Fruit fly (Drosophila melanogaster) whole organism, prepupa: ENCODE results near the gene Reg-2.

ENCODE experiments used
- Blimp-1 ChIP-seq: fragments of 200-800 bp; sonication (Bioruptor generic); optimal IDR thresholded peaks from 3 replicates; lab custom pipeline; 2017; ENCODE audit warnings: missing biosample characterization, missing genetic modification characterization, mild to moderate bottlenecking, moderate library complexity, missing genetic modification reagents
- CG10631 ChIP-seq: fragments of 200-800 bp; sonication (Bioruptor generic); optimal IDR thresholded peaks from 2 replicates; lab custom pipeline; 2016; ENCODE audit warnings: missing biosample characterization, missing genetic modification characterization
- CG11762 ChIP-seq: fragments of 200-800 bp; sonication (Bioruptor generic); optimal IDR thresholded peaks from 3 replicates; lab custom pipeline; 2016; ENCODE audit warnings: missing biosample characterization, missing genetic modification characterization; ENCODE audit not compliant: insufficient read depth
- CG11902 ChIP-seq: fragments of 200-800 bp; sonication (Bioruptor generic); optimal IDR thresholded peaks from 3 replicates; lab custom pipeline; 2016; ENCODE audit warnings: missing biosample characterization, missing genetic modification characterization
- CG15336 ChIP-seq: fragments of 200-800 bp; sonication (Bioruptor generic); IDR thresholded peaks from 2 replicates; pipeline ENCODE4 v1.3.6; 2022; ENCODE audit warnings: missing biosample characterization, missing genetic modification characterization
- CG1621 ChIP-seq: fragments of 200-800 bp; sonication (Bioruptor generic); optimal IDR thresholded peaks from 3 replicates; lab custom pipeline; 2018; ENCODE audit warnings: missing biosample characterization, mild to moderate bottlenecking, missing genetic modification characterization
- CG31627 ChIP-seq: fragments of 200-800 bp; sonication (Bioruptor generic); optimal IDR thresholded peaks from 3 replicates; lab custom pipeline; 2016; ENCODE audit warnings: missing biosample characterization, missing genetic modification characterization
- CG32006 ChIP-seq: fragments of 200-800 bp; sonication (Bioruptor generic); optimal IDR thresholded peaks from 3 replicates; lab custom pipeline; 2017; ENCODE audit warnings: missing biosample characterization, mild to moderate bottlenecking, missing genetic modification characterization
- CG3919 ChIP-seq: fragments of 200-800 bp; sonication (Bioruptor generic); optimal IDR thresholded peaks from 3 replicates; lab custom pipeline; 2016; ENCODE audit warnings: missing biosample characterization, missing genetic modification characterization
- CG4318 ChIP-seq: fragments of 200-800 bp; sonication (Bioruptor generic); optimal IDR thresholded peaks from 3 replicates; lab custom pipeline; 2017; ENCODE audit warnings: missing biosample characterization, mild to moderate bottlenecking, missing genetic modification characterization
- CG6163 ChIP-seq: fragments of 200-800 bp; sonication (Bioruptor generic); IDR thresholded peaks from 3 replicates; pipeline ENCODE4 v1.3.6; 2022; ENCODE audit warnings: missing biosample characterization, missing genetic modification characterization
- CG6276 ChIP-seq: fragments of 200-800 bp; sonication (Bioruptor generic); optimal IDR thresholded peaks from 2 replicates; lab custom pipeline; 2017; ENCODE audit warnings: missing biosample characterization, mild to moderate bottlenecking, missing genetic modification characterization
- CG6854 ChIP-seq: fragments of 200-800 bp; sonication (Bioruptor generic); optimal IDR thresholded peaks from 2 replicates; lab custom pipeline; 2017; ENCODE audit warnings: missing biosample characterization, mild to moderate bottlenecking, missing genetic modification characterization
- CG7368 ChIP-seq: fragments of 200-800 bp; sonication (Bioruptor generic); optimal IDR thresholded peaks from 3 replicates; lab custom pipeline; 2016; ENCODE audit warnings: missing biosample characterization, missing genetic modification characterization
- CG8119 ChIP-seq: fragments of 200-800 bp; sonication (Bioruptor generic); IDR thresholded peaks from 3 replicates; pipeline ENCODE4 v1.3.6; 2022; ENCODE audit warnings: missing biosample characterization, missing genetic modification characterization
- CG8632 ChIP-seq: fragments of 200-800 bp; sonication (Bioruptor generic); optimal IDR thresholded peaks from 3 replicates; lab custom pipeline; 2016; ENCODE audit warnings: missing biosample characterization, missing genetic modification characterization
- Eip78C ChIP-seq: fragments of 200-800 bp; sonication (Bioruptor generic); peaks from one replicate; lab custom pipeline; 2016; ENCODE audit warnings: missing biosample characterization, missing genetic modification characterization
- Eip93F ChIP-seq: fragments of 200-800 bp; sonication (Bioruptor generic); optimal IDR thresholded peaks from 2 replicates; lab custom pipeline; 2016; ENCODE audit warnings: missing biosample characterization, mild to moderate bottlenecking, missing genetic modification characterization
- Gug ChIP-seq: fragments of 200-800 bp; sonication (Bioruptor generic); IDR thresholded peaks from 2 replicates; pipeline ENCODE4 v1.3.6; 2022; ENCODE audit warnings: missing biosample characterization, missing genetic modification characterization
- Hr4 ChIP-seq: fragments of 200-800 bp; sonication (Bioruptor generic); optimal IDR thresholded peaks from 3 replicates; lab custom pipeline; 2016; ENCODE audit warnings: missing biosample characterization, missing genetic modification characterization
- Met ChIP-seq: fragments of 200-800 bp; sonication (Bioruptor generic); optimal IDR thresholded peaks from 3 replicates; lab custom pipeline; 2016; ENCODE audit warnings: missing biosample characterization, missing genetic modification characterization
- OdsH ChIP-seq: fragments of 200-800 bp; sonication (Bioruptor generic); optimal IDR thresholded peaks from 3 replicates; lab custom pipeline; 2016; ENCODE audit warnings: missing biosample characterization, missing genetic modification characterization
- Smox ChIP-seq: fragments of 200-800 bp; sonication (Bioruptor generic); optimal IDR thresholded peaks from 3 replicates; lab custom pipeline; 2016; ENCODE audit warnings: missing biosample characterization, missing genetic modification characterization
- Sox102F ChIP-seq: fragments of 200-800 bp; sonication (Bioruptor generic); optimal IDR thresholded peaks from 2 replicates; lab custom pipeline; 2016; ENCODE audit warnings: missing biosample characterization, mild to moderate bottlenecking, missing genetic modification characterization
- Sox14 ChIP-seq: fragments of 200-800 bp; sonication (Bioruptor generic); optimal IDR thresholded peaks from 3 replicates; lab custom pipeline; 2016; ENCODE audit warnings: missing biosample characterization, missing genetic modification characterization
- achi ChIP-seq: fragments of 200-800 bp; sonication (Bioruptor generic); optimal IDR thresholded peaks from 3 replicates; lab custom pipeline; 2016; ENCODE audit warnings: missing biosample characterization, missing genetic modification characterization
- acj6 ChIP-seq: fragments of 200-800 bp; sonication (Bioruptor generic); optimal IDR thresholded peaks from 3 replicates; lab custom pipeline; 2016; ENCODE audit warnings: missing biosample characterization, missing genetic modification characterization
- dsx ChIP-seq: fragments of 200-800 bp; optimal IDR thresholded peaks from 3 replicates; lab custom pipeline; 2019; ENCODE audit warnings: missing biosample characterization, mild to moderate bottlenecking, missing genetic modification characterization, moderate library complexity; ENCODE audit not compliant: poor library complexity, severe bottlenecking
- eg ChIP-seq: fragments of 200-800 bp; sonication (Bioruptor generic); IDR thresholded peaks from 3 replicates; pipeline ENCODE4 v1.3.6; 2022; ENCODE audit warnings: missing biosample characterization, missing genetic modification characterization
- fd85E ChIP-seq: fragments of 200-800 bp; sonication (Bioruptor generic); optimal IDR thresholded peaks from 3 replicates; lab custom pipeline; 2016; ENCODE audit warnings: missing biosample characterization, missing genetic modification characterization
- fkh ChIP-seq: fragments of 200-800 bp; sonication (Bioruptor generic); optimal IDR thresholded peaks from 3 replicates; lab custom pipeline; 2017; ENCODE audit warnings: missing biosample characterization, mild to moderate bottlenecking, missing genetic modification characterization, moderate library complexity
- lz ChIP-seq: fragments of 200-800 bp; sonication (Bioruptor generic); optimal IDR thresholded peaks from 3 replicates; lab custom pipeline; 2016; ENCODE audit warnings: missing biosample characterization, missing genetic modification characterization
- pdm3 ChIP-seq: fragments of 200-800 bp; sonication (Bioruptor generic); optimal IDR thresholded peaks from 3 replicates; lab custom pipeline; 2016; ENCODE audit warnings: missing biosample characterization, missing genetic modification characterization
- salr ChIP-seq, 2 experiments: fragments of 200-800 bp; sonication (Bioruptor generic); optimal IDR thresholded peaks; 3 replicates each; lab custom pipeline; 2016 to 2018; ENCODE audit warnings: missing biosample characterization in 2 of 2, missing genetic modification characterization in 2 of 2, mild to moderate bottlenecking in 1 of 2
- ss ChIP-seq, 2 experiments: fragments of 200-800 bp; sonication (Bioruptor generic); optimal IDR thresholded peaks; 2 replicates in 1 of 2; 3 replicates in 1 of 2; lab custom pipeline; 2017 to 2018; ENCODE audit warnings: mild to moderate bottlenecking in 2 of 2, missing biosample characterization in 2 of 2, missing genetic modification characterization in 2 of 2, moderate library complexity in 1 of 2
- svp ChIP-seq: fragments of 200-800 bp; sonication (Bioruptor generic); peaks from one replicate; lab custom pipeline; 2016; ENCODE audit warnings: missing biosample characterization, missing genetic modification characterization
- topi ChIP-seq: fragments of 200-800 bp; sonication (Bioruptor generic); optimal IDR thresholded peaks from 3 replicates; lab custom pipeline; 2016; ENCODE audit warnings: missing biosample characterization, missing genetic modification characterization
- vri ChIP-seq: fragments of 200-800 bp; sonication (Bioruptor generic); optimal IDR thresholded peaks from 3 replicates; lab custom pipeline; 2016; ENCODE audit warnings: missing biosample characterization, mild to moderate bottlenecking, missing genetic modification characterization

Gene Reg-2

DNA sequence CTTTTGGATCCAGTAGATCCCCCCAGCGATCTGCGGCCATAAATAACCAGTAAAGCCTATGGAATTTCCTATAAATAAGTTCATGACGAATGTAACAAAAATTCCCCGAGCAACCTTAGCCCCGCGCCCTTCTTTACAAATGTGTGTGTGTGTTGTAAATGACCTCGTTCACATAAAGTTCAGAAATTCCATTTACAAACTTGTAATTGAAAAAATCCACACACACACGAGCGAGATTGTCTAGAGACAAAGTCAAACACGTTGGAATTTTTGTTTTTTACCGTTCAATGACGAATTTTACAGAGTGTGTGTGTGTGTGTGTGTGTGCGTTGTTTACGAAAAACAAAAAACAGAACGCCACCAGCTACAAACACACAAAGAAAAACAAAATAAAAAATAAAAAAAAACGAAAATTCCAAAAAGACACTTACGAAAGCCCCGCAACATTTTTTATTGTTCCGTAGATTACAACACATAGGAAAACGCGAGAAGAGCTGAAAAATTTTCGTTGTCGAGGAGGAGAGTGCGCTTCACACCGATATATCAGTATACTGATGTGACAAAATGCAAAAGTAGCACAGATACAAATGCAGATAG, 32.5 kb upstream of the Reg-2 start:
- TF ChIP-seq vri (GFP tag; lab: Kevin White, UChicago) (peak; percentile 39), svp (peak; percentile 78), achi (GFP tag; lab: Kevin White, UChicago) (no peak), CG7368 (GFP tag; lab: Kevin White, UChicago) (no peak), Eip78C (GFP tag; lab: Kevin White, UChicago) (peak; percentile 55), Smox (GFP tag; lab: Kevin White, UChicago) (peak; percentile 8), CG15336 (GFP tag; lab: Robert Waterston, UW) (0 out of 2 replicates have a peak, but pooled peaks have one; percentile 29), eg (peak; percentile 61; the same call in 1 of the 3 replicates), fd85E (GFP tag; lab: Kevin White, UChicago) (no peak), fkh (GFP tag; lab: Kevin White, UChicago) (peak; percentile 41), CG6854 (peak; percentile 37), CG32006 (GFP tag; lab: Kevin White, UChicago) (peak; percentile 22), topi (peak; percentile 31), acj6 (GFP tag; lab: Kevin White, UChicago) (no peak), CG8119 (GFP tag; lab: Robert Waterston, UW) (peak; percentile 52; the same call in 2 of the 3 replicates), CG6163 (GFP tag; lab: Robert Waterston, UW) (peak; percentile 20; the same call in 1 of the 3 replicates), CG6276 (GFP tag; lab: Kevin White, UChicago) (peak; percentile 31)
- TF ChIP-seq, all 60 proteins: peak for 13

DNA sequence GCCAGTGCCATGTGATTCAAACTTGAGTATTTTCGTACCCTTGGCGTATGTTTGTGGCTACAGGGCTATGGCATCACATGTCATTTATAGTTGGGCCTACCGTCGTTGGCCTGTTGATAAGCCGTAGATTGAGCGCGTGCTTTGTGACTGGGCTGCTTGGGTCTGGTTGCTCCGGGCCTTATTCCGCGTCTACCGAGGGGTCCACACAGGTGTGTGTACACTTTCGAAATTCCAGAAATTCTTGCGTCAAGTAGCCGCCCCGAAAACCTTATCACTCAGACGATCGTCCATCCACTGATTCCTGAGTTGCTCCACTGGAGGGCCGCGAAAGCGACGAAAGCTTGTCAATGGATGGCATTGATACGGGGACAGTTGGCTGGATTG, 31.7 kb upstream of the Reg-2 start:
- TF ChIP-seq Eip78C (GFP tag; lab: Kevin White, UChicago) (peak; percentile 26), CG3919 (GFP tag; lab: Kevin White, UChicago) (no peak), pdm3 (GFP tag; lab: Kevin White, UChicago) (no peak), eg (no peak), fkh (GFP tag; lab: Kevin White, UChicago) (peak; percentile 16)

- TF ChIP-seq CG11902 (GFP tag; lab: Kevin White, UChicago) (no peak), CG4318 (GFP tag; lab: Kevin White, UChicago) (peak; percentile 20), Blimp-1 (GFP tag; lab: Kevin White, UChicago) (no peak), CG8119 (GFP tag; lab: Robert Waterston, UW) (no peak), Eip93F (GFP tag; lab: Kevin White, UChicago) (no peak), svp (peak; percentile 35), Sox102F (GFP tag; lab: Kevin White, UChicago) (no peak), CG11762 (GFP tag; lab: Kevin White, UChicago) (no peak), dsx (GFP tag; lab: Kevin White, UChicago) (no peak), pdm3 (GFP tag; lab: Kevin White, UChicago) (no peak), Sox14 (GFP tag; lab: Kevin White, UChicago) (peak; percentile 24), Hr4 (peak; percentile 6), Gug (GFP tag; lab: Robert Waterston, UW) (no peak), CG10631 (GFP tag; lab: Kevin White, UChicago) (no peak), CG15336 (GFP tag; lab: Robert Waterston, UW) (peak; percentile 66), CG8632 (GFP tag; lab: Kevin White, UChicago) (no peak), salr (GFP tag; optimal IDR thresholded peaks at IDR 0.05; lab: Kevin White, UChicago) (no peak), lz (GFP tag; lab: Kevin White, UChicago) (no peak), CG6276 (GFP tag; lab: Kevin White, UChicago) (peak; percentile 3), OdsH (GFP tag; lab: Kevin White, UChicago) (no peak), CG6163 (GFP tag; lab: Robert Waterston, UW) (peak; percentile 55; the same call in 2 of the 3 replicates), fkh (GFP tag; lab: Kevin White, UChicago) (no peak), ss (GFP tag; optimal IDR thresholded peaks at IDR 0.05; lab: Kevin White, UChicago) (no peak), Met (GFP tag; lab: Kevin White, UChicago) (no peak), CG32006 (GFP tag; lab: Kevin White, UChicago) (peak; percentile 64), eg (peak; percentile 28; the same call in 1 of the 3 replicates), Smox (GFP tag; lab: Kevin White, UChicago) (no peak), CG6854 (no peak), CG1621 (tag; lab: Kevin White, UChicago) (no peak), vri (GFP tag; lab: Kevin White, UChicago) (no peak), CG31627 (GFP tag; lab: Kevin White, UChicago) (no peak), achi (GFP tag; lab: Kevin White, UChicago) (peak; percentile 13)
- TF ChIP-seq, all 60 proteins: peak for 10
Measured at dm6 chr3L:637329-638030, 31.1 kb upstream of the Reg-2 start.
